Fruit fly (Drosophila melanogaster): Measurements from ENCODE around the gene sstn.

The sstn gene

DNA sequence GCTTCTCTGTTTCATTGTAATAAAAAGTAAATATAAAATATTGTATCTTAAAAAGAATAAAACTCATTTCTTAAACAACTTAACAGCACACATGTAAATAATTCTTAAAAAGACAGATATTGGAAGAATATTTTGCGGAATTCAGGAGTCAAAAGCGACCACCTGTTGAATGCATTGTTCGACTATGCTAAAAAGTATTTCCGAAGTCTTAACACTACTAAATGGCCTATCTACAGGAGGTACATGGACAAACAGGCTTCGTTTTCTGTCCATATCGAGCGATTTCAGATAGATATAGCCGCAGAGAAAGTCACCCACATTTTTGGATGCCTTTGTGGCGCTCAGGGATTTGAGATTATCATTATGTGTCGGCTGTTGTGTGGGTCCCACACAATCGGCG, 48.6 kb upstream of the sstn start:
- TF ChIP-seq cyc (GFP tag; optimal IDR thresholded peaks at IDR 0.05) (no peak), Eip78C (GFP tag) (peak; percentile 23)

DNA sequence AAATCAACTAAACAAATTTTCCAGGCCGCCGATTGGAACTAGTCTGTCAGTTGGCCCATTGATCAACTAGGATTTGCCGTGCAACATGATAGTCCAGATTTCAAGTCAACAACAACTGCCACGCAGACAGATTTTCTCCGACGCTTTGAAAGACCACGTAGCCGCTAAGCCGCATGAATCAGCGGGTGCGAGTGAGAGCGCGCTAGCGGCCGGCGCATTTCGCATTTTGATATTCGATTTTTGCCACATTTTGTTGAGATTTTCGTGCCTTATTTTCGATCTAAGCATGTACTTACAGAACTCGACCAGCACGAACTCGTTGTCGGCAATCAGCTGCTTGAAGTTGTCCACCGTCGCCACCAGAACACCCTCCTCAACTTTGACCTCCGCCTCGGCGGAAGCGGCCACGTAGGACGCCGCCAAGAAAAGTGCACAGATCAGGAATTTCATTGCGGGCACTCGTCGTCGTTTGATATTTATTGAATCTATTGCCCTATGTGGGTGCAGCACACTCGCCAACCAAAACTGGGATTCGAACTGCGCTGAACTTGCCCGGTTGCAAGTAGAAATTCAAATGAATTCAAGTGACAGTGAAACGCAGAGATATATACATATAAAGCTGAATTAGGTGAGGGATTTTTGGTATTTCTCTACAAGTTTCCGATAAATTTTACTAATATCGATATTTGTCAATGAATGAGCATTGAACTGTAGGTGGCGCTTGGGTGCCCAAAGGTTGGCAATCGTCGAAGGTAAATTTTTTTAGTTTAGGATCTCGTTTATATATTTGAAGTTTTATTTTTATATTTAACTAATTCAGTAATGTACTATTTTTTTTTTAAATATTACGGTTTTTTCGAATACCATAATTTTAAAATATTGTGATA, 47.7 kb upstream of the sstn start, which contains the start of gene Pdi:
Gene Pdi, minus strand, starts transcription at position 837 of the 887 bp plus-strand sequence.
- TF ChIP-seq CG6854 (GFP tag; optimal IDR thresholded peaks at IDR 0.05) (peak; percentile 41), CG6808 (GFP tag; optimal IDR thresholded peaks at IDR 0.05) (peak; percentile 9), Sox15 (GFP tag; optimal IDR thresholded peaks at IDR 0.05) (no peak), CG6276 (GFP tag; optimal IDR thresholded peaks at IDR 0.05) (no peak), vri (GFP tag; optimal IDR thresholded peaks at IDR 0.05) (peak; percentile 57), CG3032 (tag; optimal IDR thresholded peaks at IDR 0.05) (peak; percentile 20), CG6163 (GFP tag; IDR thresholded peaks at IDR 0.05) (peak; percentile 40; the same call in 2 of the 3 replicates), pdm3 (GFP tag; optimal IDR thresholded peaks at IDR 0.05) (no peak), lz (GFP tag; optimal IDR thresholded peaks at IDR 0.05) (peak; percentile 16), esn (GFP tag; optimal IDR thresholded peaks at IDR 0.05) (peak; percentile 35), CG15336 (GFP tag; IDR thresholded peaks at IDR 0.05) (peak; percentile 12; the same call in 1 of the 2 replicates), CG32006 (GFP tag; optimal IDR thresholded peaks at IDR 0.05) (no peak), OdsH (GFP tag; optimal IDR thresholded peaks at IDR 0.05) (no peak), CG9139 (GFP tag; optimal IDR thresholded peaks at IDR 0.05) (no peak), CG11294 (GFP tag; IDR thresholded peaks at IDR 0.05) (no peak), CG16779 (tag; optimal IDR thresholded peaks at IDR 0.05) (peak; percentile 23), CG8119 (GFP tag; IDR thresholded peaks at IDR 0.05) (no peak), dsx (GFP tag; optimal IDR thresholded peaks at IDR 0.05; ENCODE audit: poor library complexity, severe bottlenecking) (peak; percentile 20), CG8319 (GFP tag; optimal IDR thresholded peaks at IDR 0.05) (no peak), Smox (GFP tag; optimal IDR thresholded peaks at IDR 0.05) (no peak), CG11902 (GFP tag; optimal IDR thresholded peaks at IDR 0.05) (no peak), CG1621 (tag; optimal IDR thresholded peaks at IDR 0.05) (no peak), Eip93F (GFP tag; optimal IDR thresholded peaks at IDR 0.05) (no peak), CG4318 (GFP tag; optimal IDR thresholded peaks at IDR 0.05) (no peak), CG11762 (GFP tag; optimal IDR thresholded peaks at IDR 0.05; ENCODE audit: insufficient read depth) (no peak), acj6 (GFP tag; optimal IDR thresholded peaks at IDR 0.05) (no peak), dac (GFP tag; optimal IDR thresholded peaks at IDR 0.05) (no peak), fkh (GFP tag; optimal IDR thresholded peaks at IDR 0.05) (no peak), eg (GFP tag; IDR thresholded peaks at IDR 0.05) (no peak; the same call in 2 of the 3 replicates), Sox14 (GFP tag; optimal IDR thresholded peaks at IDR 0.05) (no peak), fd59A (GFP tag; optimal IDR thresholded peaks at IDR 0.05) (no peak), Eip78C (GFP tag) (peak; percentile 81), Lpt (GFP tag; optimal IDR thresholded peaks at IDR 0.05) (no peak), CG31627 (GFP tag; optimal IDR thresholded peaks at IDR 0.05) (no peak), CG6792 (GFP tag; optimal IDR thresholded peaks at IDR 0.05) (no peak), spab (GFP tag; optimal IDR thresholded peaks at IDR 0.05) (no peak), Hr39 (GFP tag; optimal IDR thresholded peaks at IDR 0.05) (no peak), Eip75B (GFP tag; optimal IDR thresholded peaks at IDR 0.05) (peak; percentile 29), CG10669 (GFP tag; optimal IDR thresholded peaks at IDR 0.05) (no peak), CG10631 (GFP tag; optimal IDR thresholded peaks at IDR 0.05) (no peak), Hr38 (GFP tag; optimal IDR thresholded peaks at IDR 0.05) (no peak), Ets21C (GFP tag; optimal IDR thresholded peaks at IDR 0.05) (no peak), Blimp-1 (GFP tag; optimal IDR thresholded peaks at IDR 0.05) (peak; percentile 9), fd85E (GFP tag; optimal IDR thresholded peaks at IDR 0.05) (no peak), net (GFP tag; optimal IDR thresholded peaks at IDR 0.05) (peak; percentile 15), CG8632 (GFP tag; optimal IDR thresholded peaks at IDR 0.05) (no peak), Met (GFP tag; optimal IDR thresholded peaks at IDR 0.05) (no peak), topi (GFP tag; optimal IDR thresholded peaks at IDR 0.05) (peak; percentile 53)
